Worm (Caenorhabditis elegans) whole organism, early embryonic: ENCODE measurements around the gene F58E2.5.

Experiments
- B0310.2 ChIP-seq: sonication (generic microtip); optimal IDR thresholded peaks from 2 replicates; lab custom pipeline; 2016; ENCODE audit warnings: mild to moderate bottlenecking, missing genetic modification characterization, missing compliant biosample characterization
- F13C5.2 ChIP-seq: sonication (generic microtip); optimal IDR thresholded peaks from 2 replicates; lab custom pipeline; 2017; ENCODE audit warnings: mild to moderate bottlenecking, missing genetic modification characterization, inconsistent platforms, missing compliant biosample characterization
- aly-1 ChIP-seq: sonication (generic microtip); optimal IDR thresholded peaks from 2 replicates; lab custom pipeline; 2016; ENCODE audit warnings: missing genetic modification characterization, missing compliant biosample characterization
- ama-1 ChIP-seq: fragments of 150-350 bp; optimal IDR thresholded peaks from 2 replicates; lab custom pipeline; 2014
- ceh-13 ChIP-seq: fragments of 200-800 bp; sonication (Bioruptor generic); optimal IDR thresholded peaks from 2 replicates; lab custom pipeline; 2018; ENCODE audit warnings: mild to moderate bottlenecking, missing genetic modification characterization, missing compliant biosample characterization
- ceh-36 ChIP-seq: sonication (generic microtip); optimal IDR thresholded peaks from 2 replicates; lab custom pipeline; 2016; ENCODE audit warnings: missing genetic modification characterization, inconsistent platforms, missing compliant biosample characterization
- ets-7 ChIP-seq: sonication (generic microtip); optimal IDR thresholded peaks from 2 replicates; lab custom pipeline; 2016; ENCODE audit warnings: missing genotype, missing genetic modification characterization, missing compliant biosample characterization
- flt-1 ChIP-seq: fragments of 200-800 bp; sonication (Bioruptor generic); IDR thresholded peaks from 2 replicates; pipeline ENCODE4 v1.3.6; 2022; ENCODE audit warnings: missing genetic modification characterization, missing compliant biosample characterization
- hmbx-1 ChIP-seq: sonication (generic microtip); optimal IDR thresholded peaks from 2 replicates; lab custom pipeline; 2016; ENCODE audit warnings: mild to moderate bottlenecking, missing genetic modification characterization, missing compliant biosample characterization
- hmg-4 ChIP-seq: fragments of 200-800 bp; sonication (Bioruptor generic); optimal IDR thresholded peaks from 2 replicates; lab custom pipeline; 2018; ENCODE audit warnings: mild to moderate bottlenecking, missing genetic modification characterization, missing compliant biosample characterization
- hnd-1 ChIP-seq: sonication (generic microtip); optimal IDR thresholded peaks from 2 replicates; lab custom pipeline; 2016; ENCODE audit warnings: missing genetic modification characterization, missing compliant biosample characterization
- pes-1 ChIP-seq: fragments of 200-800 bp; sonication (Bioruptor generic); IDR thresholded peaks from 2 replicates; pipeline ENCODE4 v1.3.6; 2022; ENCODE audit warnings: missing genetic modification reagents, missing genetic modification characterization, missing compliant biosample characterization
- scrt-1 ChIP-seq: fragments of 200-800 bp; sonication (Bioruptor generic); IDR thresholded peaks from 2 replicates; pipeline ENCODE4 v1.3.6; 2022; ENCODE audit warnings: missing genetic modification characterization, missing compliant biosample characterization
- sea-1 ChIP-seq: fragments of 200-800 bp; sonication (Bioruptor generic); conservative IDR thresholded peaks from 2 replicates; pipeline ENCODE4 v1.3.6; 2022; ENCODE audit warnings: missing genetic modification characterization, missing compliant biosample characterization
- tbx-11 ChIP-seq: fragments of 200-800 bp; sonication (Bioruptor generic); IDR thresholded peaks from 2 replicates; pipeline ENCODE4 v1.3.6; 2022; ENCODE audit warnings: missing genetic modification characterization, missing compliant biosample characterization
- tbx-37 ChIP-seq: fragments of 200-800 bp; sonication (Bioruptor generic); conservative IDR thresholded peaks from 2 replicates; pipeline ENCODE4 v1.3.6; 2022; ENCODE audit warnings: missing genetic modification reagents, missing genetic modification characterization, missing compliant biosample characterization
- tra-4 ChIP-seq: sonication (generic microtip); optimal IDR thresholded peaks from 2 replicates; lab custom pipeline; 2017; ENCODE audit warnings: missing genetic modification characterization, missing compliant biosample characterization

Gene F58E2.5

ce11 chrIV:3455437-3455836 is 10.7 kb downstream of the F58E2.5 start:
- peak; percentile 94 for TF ChIP-seq ceh-36 (tag; lab: Kevin White, UChicago)

- TF ChIP-seq aly-1 (tag; lab: Kevin White, UChicago) (no peak), ama-1 (no peak), ceh-13 (GFP tag; lab: Kevin White, UChicago) (no peak), tbx-11 (GFP tag; lab: Robert Waterston, UW) (no peak), hnd-1 (tag; lab: Kevin White, UChicago) (no peak), tra-4 (tag; lab: Kevin White, UChicago) (no peak), pes-1 (GFP tag; lab: Robert Waterston, UW) (no peak), tbx-37 (GFP tag; lab: Robert Waterston, UW) (no peak), flt-1 (GFP tag; lab: Robert Waterston, UW) (no peak), hmbx-1 (tag; lab: Kevin White, UChicago) (no peak), ets-7 (tag; lab: Kevin White, UChicago) (no peak), ceh-36 (tag; lab: Kevin White, UChicago) (no peak), hmg-4 (no peak), B0310.2 (tag; lab: Kevin White, UChicago) (no peak), scrt-1 (GFP tag; lab: Robert Waterston, UW) (no peak), F13C5.2 (tag; lab: Kevin White, UChicago) (no peak), sea-1 (GFP tag; lab: Robert Waterston, UW) (no peak)
These were observed 18.5 kb downstream of the F58E2.5 start, which contains the start of gene F58E2.4 for ce11 chrIV:3463254-3463653. TSS of gene F58E2.4 (plus strand) at chrIV:3463387.

ce11 chrIV:3467128-3467527 is 22.4 kb downstream of the F58E2.5 start, which contains the start of gene F58E2.3:
TSS of gene F58E2.3 (plus strand) at chrIV:3467428.
- TF ChIP-seq tbx-11 (GFP tag; lab: Robert Waterston, UW) (no peak), ama-1 (no peak), hmbx-1 (tag; lab: Kevin White, UChicago) (no peak), scrt-1 (GFP tag; lab: Robert Waterston, UW) (no peak), sea-1 (GFP tag; lab: Robert Waterston, UW) (no peak), B0310.2 (tag; lab: Kevin White, UChicago) (no peak), pes-1 (GFP tag; lab: Robert Waterston, UW) (no peak), tbx-37 (GFP tag; lab: Robert Waterston, UW) (no peak), aly-1 (tag; lab: Kevin White, UChicago) (no peak)

ce11 chrIV:3467751-3468150 is 23.0 kb downstream of the F58E2.5 start:
- TF ChIP-seq hmg-4 (no peak), B0310.2 (tag; lab: Kevin White, UChicago) (no peak), flt-1 (GFP tag; lab: Robert Waterston, UW) (no peak), ets-7 (tag; lab: Kevin White, UChicago) (no peak), hmbx-1 (tag; lab: Kevin White, UChicago) (no peak), sea-1 (GFP tag; lab: Robert Waterston, UW) (no peak)

ce11 chrIV:3469742-3470141 is 25.0 kb downstream of the F58E2.5 start, which contains the start of gene F58E2.2:
TSS of gene F58E2.2 (plus strand) at chrIV:3470042.
- TF ChIP-seq pes-1 (GFP tag; lab: Robert Waterston, UW) (no peak), tra-4 (tag; lab: Kevin White, UChicago) (no peak), ets-7 (tag; lab: Kevin White, UChicago) (no peak), tbx-37 (GFP tag; lab: Robert Waterston, UW) (no peak), scrt-1 (GFP tag; lab: Robert Waterston, UW) (no peak), hnd-1 (tag; lab: Kevin White, UChicago) (no peak), tbx-11 (GFP tag; lab: Robert Waterston, UW) (no peak), sea-1 (GFP tag; lab: Robert Waterston, UW) (no peak), flt-1 (GFP tag; lab: Robert Waterston, UW) (no peak), B0310.2 (tag; lab: Kevin White, UChicago) (no peak), hmbx-1 (tag; lab: Kevin White, UChicago) (no peak), aly-1 (tag; lab: Kevin White, UChicago) (no peak), hmg-4 (no peak)

- no peak for TF ChIP-seq ceh-36 (tag; lab: Kevin White, UChicago)
- no peak for TF ChIP-seq flt-1 (GFP tag; lab: Robert Waterston, UW)
- no peak for TF ChIP-seq hmg-4
- no peak for TF ChIP-seq aly-1 (tag; lab: Kevin White, UChicago)
- no peak for TF ChIP-seq tbx-11 (GFP tag; lab: Robert Waterston, UW)
- TF ChIP-seq B0310.2 (tag; lab: Kevin White, UChicago) = no peak
- TF ChIP-seq hmbx-1 (tag; lab: Kevin White, UChicago) = no peak
- TF ChIP-seq ceh-13 (GFP tag; lab: Kevin White, UChicago) = no peak
- no peak for TF ChIP-seq F13C5.2 (tag; lab: Kevin White, UChicago)
- TF ChIP-seq tbx-37 (GFP tag; lab: Robert Waterston, UW) = no peak
- no peak for TF ChIP-seq ama-1
- TF ChIP-seq pes-1 (GFP tag; lab: Robert Waterston, UW) = no peak
- no peak for TF ChIP-seq tra-4 (tag; lab: Kevin White, UChicago)
- TF ChIP-seq scrt-1 (GFP tag; lab: Robert Waterston, UW) = no peak
These were observed 32.4 kb downstream of the F58E2.5 start, which contains the start of gene srz-69 for ce11 chrIV:3477124-3477523. TSS of gene srz-69 (minus strand) at chrIV:3477224.

- TF ChIP-seq aly-1 (tag; lab: Kevin White, UChicago) = no peak
- no peak for TF ChIP-seq hmg-4
- TF ChIP-seq flt-1 (GFP tag; lab: Robert Waterston, UW) = no peak
- no peak for TF ChIP-seq tbx-37 (GFP tag; lab: Robert Waterston, UW)
- TF ChIP-seq ceh-13 (GFP tag; lab: Kevin White, UChicago) = no peak
- no peak for TF ChIP-seq tbx-11 (GFP tag; lab: Robert Waterston, UW)
- TF ChIP-seq F13C5.2 (tag; lab: Kevin White, UChicago) = no peak
- TF ChIP-seq ama-1 = no peak
- TF ChIP-seq pes-1 (GFP tag; lab: Robert Waterston, UW) = no peak
- no peak for TF ChIP-seq B0310.2 (tag; lab: Kevin White, UChicago)
- TF ChIP-seq scrt-1 (GFP tag; lab: Robert Waterston, UW) = no peak
- TF ChIP-seq hmbx-1 (tag; lab: Kevin White, UChicago) = no peak
- no peak for TF ChIP-seq tra-4 (tag; lab: Kevin White, UChicago)
- no peak for TF ChIP-seq sea-1 (GFP tag; lab: Robert Waterston, UW)
- TF ChIP-seq ets-7 (tag; lab: Kevin White, UChicago) = no peak
- no peak for TF ChIP-seq hnd-1 (tag; lab: Kevin White, UChicago)
- no peak for TF ChIP-seq ceh-36 (tag; lab: Kevin White, UChicago)
These were observed 34.2 kb downstream of the F58E2.5 start, which contains the start of the genes srz-70 and C09G12.5 for ce11 chrIV:3478911-3479385. TSS of gene srz-70 (minus strand) at chrIV:3479011. TSS of gene C09G12.5 (plus strand) at chrIV:3479335.
